Fruit fly (Drosophila melanogaster) ovary, adult (tissue): ENCODE results near the gene alt.

Experiments used
- CG17801 ChIP-seq: fragments of 200-800 bp; optimal IDR thresholded peaks from 2 replicates; lab custom pipeline; 2019; ENCODE audit warnings: missing biosample characterization, mild to moderate bottlenecking, missing genetic modification characterization, moderate library complexity; ENCODE audit not compliant: partially characterized antibody

alt gene

dm6 chr3R:17647444-17647843 is 34.9 kb downstream of the alt start, which contains the start of gene CG14322:
CG14322 (plus strand) TSS chr3R:17647679.
- TF ChIP-seq CG17801, result no peak

dm6 chr3R:17646102-17647050 is 35.9 kb downstream of the alt start:
- TF ChIP-seq CG17801, result no peak

dm6 chr3R:17645239-17645638 is 37.1 kb downstream of the alt start:
- TF ChIP-seq CG17801, result peak; percentile 28

- TF ChIP-seq CG17801, result no peak
Measured at dm6 chr3R:17644019-17644418, 38.3 kb downstream of the alt start.

dm6 chr3R:17631176-17631865 is 51.0 kb downstream of the alt start:
- TF ChIP-seq CG17801, result peak; percentile 75

- no peak for TF ChIP-seq CG17801
Measured at dm6 chr3R:17630417-17630816, 51.9 kb downstream of the alt start, which contains the start of gene CG43175. CG43175 (plus strand) TSS chr3R:17630717.

- no peak for TF ChIP-seq CG17801
Measured at dm6 chr3R:17626827-17627226, 55.5 kb downstream of the alt start, which contains the start of gene CG14325. CG14325 (plus strand) TSS chr3R:17627127.

dm6 chr3R:17624968-17625367 is 57.3 kb downstream of the alt start, which contains the start of gene AttD:
AttD (plus strand) TSS chr3R:17625268.
- TF ChIP-seq CG17801, result no peak

- TF ChIP-seq CG17801, result peak; percentile 33
Measured at dm6 chr3R:17624549-17624948, 57.8 kb downstream of the alt start.
